Worm (Caenorhabditis elegans) whole organism, L3 larva: Measurements from ENCODE around the gene prmt-1.
"Not testable (repeated sequence)": the region's sequence is repeated elsewhere in the genome, so short reads cannot be mapped to it uniquely, and the experiment has no call there.

Source experiments
- R02D3.7 ChIP-seq: fragments of 150-350 bp; optimal IDR thresholded peaks from 2 replicates; lab custom pipeline; 2014; ENCODE audit warnings: missing biosample characterization, missing genetic modification characterization
- ZK546.5 ChIP-seq: sonication (generic microtip); optimal IDR thresholded peaks from 2 replicates; lab custom pipeline; 2017; ENCODE audit warnings: missing biosample characterization, missing genetic modification characterization
- aly-2 ChIP-seq: fragments of 150-350 bp; optimal IDR thresholded peaks from 2 replicates; lab custom pipeline; 2014; ENCODE audit warnings: missing biosample characterization, missing genetic modification characterization
- ama-1 ChIP-seq: fragments of 150-350 bp; optimal IDR thresholded peaks from 2 replicates; lab custom pipeline; 2018
- ceh-28 ChIP-seq: fragments of 150-350 bp; optimal IDR thresholded peaks from 2 replicates; lab custom pipeline; 2014; ENCODE audit warnings: missing biosample characterization, missing genetic modification reagents, missing genetic modification characterization
- ceh-82 ChIP-seq: fragments of 150-350 bp; optimal IDR thresholded peaks from 2 replicates; lab custom pipeline; 2014; ENCODE audit warnings: missing biosample characterization, missing genetic modification characterization
- ceh-9 ChIP-seq: sonication (generic microtip); optimal IDR thresholded peaks from 2 replicates; lab custom pipeline; 2018; ENCODE audit warnings: missing biosample characterization, missing genetic modification characterization
- daf-12 ChIP-seq: fragments of 150-350 bp; optimal IDR thresholded peaks from 2 replicates; lab custom pipeline; 2014; ENCODE audit warnings: missing biosample characterization, missing genetic modification reagents, missing genetic modification characterization
- egl-5 ChIP-seq: fragments of 150-350 bp; optimal IDR thresholded peaks from 2 replicates; lab custom pipeline; 2017; ENCODE audit warnings: missing biosample characterization, missing genetic modification reagents, missing genetic modification characterization, inconsistent platforms
- elt-1 ChIP-seq: fragments of 150-350 bp; optimal IDR thresholded peaks from 2 replicates; lab custom pipeline; 2014; ENCODE audit warnings: missing biosample characterization, missing genetic modification characterization
- elt-3 ChIP-seq, 3 experiments: fragments of 150-350 bp in 1 of 3; sonication (generic microtip) in 2 of 3; optimal IDR thresholded peaks; 2 replicates in 2 of 3; 4 replicates in 1 of 3; lab custom pipeline; 2014 to 2017; ENCODE audit warnings: missing biosample characterization in 3 of 3, missing genetic modification characterization in 3 of 3
- fkh-10 ChIP-seq: sonication (generic microtip); optimal IDR thresholded peaks from 2 replicates; lab custom pipeline; 2017; ENCODE audit warnings: missing biosample characterization, missing genetic modification reagents, missing genetic modification characterization
- fkh-2 ChIP-seq: fragments of 150-350 bp; optimal IDR thresholded peaks from 2 replicates; lab custom pipeline; 2014; ENCODE audit warnings: missing biosample characterization, missing genetic modification reagents, missing genetic modification characterization
- hmg-11 ChIP-seq: sonication (generic microtip); optimal IDR thresholded peaks from 2 replicates; lab custom pipeline; 2016; ENCODE audit warnings: missing genetic modification characterization, missing compliant biosample characterization
- jun-1 ChIP-seq: fragments of 150-350 bp; optimal IDR thresholded peaks from 2 replicates; lab custom pipeline; 2014; ENCODE audit warnings: missing biosample characterization, missing genetic modification reagents, missing genetic modification characterization
- lin-15B ChIP-seq: fragments of 150-350 bp; optimal IDR thresholded peaks from 2 replicates; lab custom pipeline; 2014; ENCODE audit warnings: missing biosample characterization, missing genetic modification characterization
- lin-39 ChIP-seq: fragments of 150-350 bp; optimal IDR thresholded peaks from 2 replicates; lab custom pipeline; 2018; ENCODE audit warnings: missing biosample characterization, missing genetic modification reagents, missing genetic modification characterization
- lsy-12 ChIP-seq: sonication (generic microtip); optimal IDR thresholded peaks from 2 replicates; lab custom pipeline; 2016; ENCODE audit warnings: mild to moderate bottlenecking, missing genetic modification characterization, missing compliant biosample characterization
- mdl-1 ChIP-seq: fragments of 150-350 bp; optimal IDR thresholded peaks from 2 replicates; lab custom pipeline; 2014; ENCODE audit warnings: missing biosample characterization, missing genetic modification characterization
- nfya-1 ChIP-seq: sonication (generic microtip); optimal IDR thresholded peaks from 2 replicates; lab custom pipeline; 2017; ENCODE audit warnings: missing genetic modification characterization, mild to moderate bottlenecking, missing compliant biosample characterization, antibody characterized with exemption, moderate library complexity; ENCODE audit not compliant: insufficient read depth
- nhr-12 ChIP-seq: fragments of 150-350 bp; optimal IDR thresholded peaks from 2 replicates; lab custom pipeline; 2014; ENCODE audit warnings: missing biosample characterization, missing genetic modification characterization
- nhr-23 ChIP-seq: fragments of 150-350 bp; optimal IDR thresholded peaks from 2 replicates; lab custom pipeline; 2014; ENCODE audit warnings: missing biosample characterization, missing genetic modification reagents, missing genetic modification characterization
- nhr-237 ChIP-seq: fragments of 150-350 bp; optimal IDR thresholded peaks from 2 replicates; lab custom pipeline; 2014; ENCODE audit warnings: missing biosample characterization, missing genetic modification characterization
- nhr-25 ChIP-seq: sonication (generic microtip); optimal IDR thresholded peaks from 2 replicates; lab custom pipeline; 2017; ENCODE audit warnings: missing biosample characterization, missing genetic modification characterization
- nhr-28 ChIP-seq: fragments of 150-350 bp; optimal IDR thresholded peaks from 2 replicates; lab custom pipeline; 2014; ENCODE audit warnings: missing biosample characterization, missing genetic modification characterization
- nhr-43 ChIP-seq: sonication (generic microtip); optimal IDR thresholded peaks from 2 replicates; lab custom pipeline; 2016; ENCODE audit warnings: mild to moderate bottlenecking, missing genetic modification characterization, missing compliant biosample characterization; ENCODE audit not compliant: poor library complexity, severe bottlenecking
- nhr-67 ChIP-seq: fragments of 150-350 bp; optimal IDR thresholded peaks from 2 replicates; lab custom pipeline; 2014; ENCODE audit warnings: missing biosample characterization, missing genetic modification characterization
- nhr-76 ChIP-seq: fragments of 150-350 bp; sonication (generic microtip); optimal IDR thresholded peaks from 5 replicates; lab custom pipeline; 2014; ENCODE audit warnings: missing biosample characterization, missing genetic modification characterization
- nhr-77 ChIP-seq: fragments of 150-350 bp; optimal IDR thresholded peaks from 2 replicates; lab custom pipeline; 2014; ENCODE audit warnings: missing biosample characterization, missing genetic modification characterization
- pqm-1 ChIP-seq: fragments of 150-350 bp; optimal IDR thresholded peaks from 2 replicates; lab custom pipeline; 2017; ENCODE audit warnings: missing biosample characterization, missing genetic modification characterization, inconsistent platforms
- sea-2 ChIP-seq: fragments of 150-350 bp; sonication (generic microtip); optimal IDR thresholded peaks from 4 replicates; lab custom pipeline; 2014; ENCODE audit warnings: missing biosample characterization, missing genetic modification reagents, missing genetic modification characterization
- skn-1 ChIP-seq: fragments of 150-350 bp; optimal IDR thresholded peaks from 2 replicates; lab custom pipeline; 2014; ENCODE audit warnings: missing biosample characterization, missing genetic modification characterization
- snpc-4 ChIP-seq: fragments of 150-350 bp; optimal IDR thresholded peaks from 2 replicates; lab custom pipeline; 2014; ENCODE audit warnings: missing biosample characterization, missing genetic modification characterization
- tbx-2 ChIP-seq: sonication (generic microtip); optimal IDR thresholded peaks from 2 replicates; lab custom pipeline; 2016; ENCODE audit warnings: mild to moderate bottlenecking, missing genetic modification characterization, missing compliant biosample characterization
- unc-39 ChIP-seq: sonication (generic microtip); optimal IDR thresholded peaks from 4 replicates; lab custom pipeline; 2017; ENCODE audit warnings: missing biosample characterization, missing genetic modification characterization
- zag-1 ChIP-seq: fragments of 150-350 bp; optimal IDR thresholded peaks from 2 replicates; lab custom pipeline; 2014; ENCODE audit warnings: missing biosample characterization, missing genetic modification characterization
- ztf-11 ChIP-seq: fragments of 150-350 bp; optimal IDR thresholded peaks from 2 replicates; lab custom pipeline; 2014; ENCODE audit warnings: missing biosample characterization, missing genetic modification characterization
- ztf-4 ChIP-seq: fragments of 150-350 bp; optimal IDR thresholded peaks from 2 replicates; lab custom pipeline; 2014; ENCODE audit warnings: missing biosample characterization, missing genetic modification characterization

Gene prmt-1

DNA sequence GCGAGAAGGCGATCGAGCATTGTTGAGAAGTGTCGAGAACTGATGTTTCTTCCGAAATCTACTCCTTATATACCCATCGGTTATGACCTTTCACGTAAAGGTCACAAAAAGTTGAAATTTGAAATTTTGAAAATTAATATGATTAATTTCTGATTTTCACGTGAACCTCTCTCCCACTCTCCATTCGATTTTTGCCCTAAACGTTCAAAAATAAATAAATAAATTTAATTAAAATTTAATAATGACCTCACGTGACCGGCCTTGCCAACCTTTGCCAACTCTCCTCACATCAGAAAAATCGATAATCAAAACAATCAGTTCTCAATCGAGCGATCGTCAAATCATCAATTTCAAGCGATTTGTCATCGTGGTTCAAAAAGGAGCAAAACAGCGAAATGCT lies 47.9 kb upstream of the prmt-1 start, which contains the start of gene Y113G7C.1:
Gene Y113G7C.1 (plus strand): TSS at position 301 of the 400 bp plus-strand sequence.
- TF ChIP-seq ceh-82 (tag; lab: Kevin White, UChicago): no peak
- no peak for TF ChIP-seq nhr-237 (tag; lab: Kevin White, UChicago)
- TF ChIP-seq daf-12 (tag; lab: Kevin White, UChicago): no peak
- no peak for TF ChIP-seq nfya-1 (tag; lab: Kevin White, UChicago)
- TF ChIP-seq nhr-67 (tag; lab: Kevin White, UChicago): no peak
- TF ChIP-seq skn-1 (tag; lab: Kevin White, UChicago): no peak
- no peak for TF ChIP-seq mdl-1
- TF ChIP-seq ZK546.5: no peak
- no peak for TF ChIP-seq nhr-43 (tag; lab: Kevin White, UChicago)
- no peak for TF ChIP-seq fkh-2 (tag; lab: Kevin White, UChicago)
- TF ChIP-seq tbx-2: no peak
- TF ChIP-seq lin-39 (tag; lab: Kevin White, UChicago): no peak
- TF ChIP-seq zag-1 (tag; lab: Kevin White, UChicago): no peak
- TF ChIP-seq elt-3 (tag; optimal IDR thresholded peaks at IDR 0.05; lab: Kevin White, UChicago): no peak
- no peak for TF ChIP-seq nhr-25 (tag; lab: Kevin White, UChicago)
- no peak for TF ChIP-seq hmg-11 (tag; lab: Kevin White, UChicago)
- TF ChIP-seq aly-2 (tag; lab: Kevin White, UChicago): no peak
- no peak for TF ChIP-seq nhr-28 (tag; lab: Kevin White, UChicago)
- TF ChIP-seq pqm-1: no peak

- TF ChIP-seq nhr-25 (tag; lab: Kevin White, UChicago) (no peak), jun-1 (tag; lab: Kevin White, UChicago) (no peak)
Measured at ce11 chrV:20311519-20311918, 42.0 kb upstream of the prmt-1 start, which contains the start of gene clec-262. TSS of gene clec-262 (plus strand) at chrV:20311819.

- TF ChIP-seq nhr-23: no peak
- TF ChIP-seq unc-39 (tag; lab: Kevin White, UChicago): no peak
- TF ChIP-seq lin-15B: no peak
- TF ChIP-seq ztf-4: no peak
- TF ChIP-seq elt-1 (tag; lab: Kevin White, UChicago): no peak
- no peak for TF ChIP-seq sea-2 (GFP tag; lab: Kevin White, UChicago)
- no peak for TF ChIP-seq zag-1 (tag; lab: Kevin White, UChicago)
- TF ChIP-seq snpc-4 (tag; lab: Kevin White, UChicago): no peak
- no peak for TF ChIP-seq nhr-25 (tag; lab: Kevin White, UChicago)
- TF ChIP-seq nhr-77 (tag; lab: Kevin White, UChicago): no peak
- TF ChIP-seq lsy-12: no peak
- TF ChIP-seq ztf-11 (tag; lab: Kevin White, UChicago): no peak
- TF ChIP-seq, all 47 proteins: peak for 0
Measured at ce11 chrV:20310575-20310974, 41.1 kb upstream of the prmt-1 start, which contains the start of gene ZC15.10. TSS of gene ZC15.10 (plus strand) at chrV:20310736.

DNA sequence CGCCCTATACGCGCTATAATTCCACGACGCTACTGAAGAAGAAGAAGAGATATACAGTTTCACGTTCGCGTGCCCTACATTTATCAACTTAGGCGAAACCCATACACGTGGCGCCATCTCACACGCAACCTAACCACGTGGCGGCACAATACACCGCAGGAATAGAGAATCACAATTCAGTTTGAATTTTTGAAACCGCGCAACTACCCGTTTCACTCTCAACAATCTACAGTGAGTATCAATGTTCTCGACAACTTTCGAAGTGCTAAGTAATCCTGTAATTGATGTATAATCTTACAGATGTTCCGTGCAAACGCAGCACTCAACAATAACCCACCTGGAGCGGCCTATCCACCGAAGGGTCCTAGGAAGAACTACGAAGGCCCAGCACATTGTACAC lies 36.3 kb upstream of the prmt-1 start, which contains the start of gene ZC15.1:
Gene ZC15.1 (plus strand): TSS at position 301 of the 400 bp plus-strand sequence.
- no peak for TF ChIP-seq nhr-25 (tag; lab: Kevin White, UChicago)
- TF ChIP-seq unc-39 (tag; lab: Kevin White, UChicago): no peak
- TF ChIP-seq egl-5 (tag; lab: Kevin White, UChicago): no peak
- no peak for TF ChIP-seq daf-12 (tag; lab: Kevin White, UChicago)
- no peak for TF ChIP-seq nhr-12

DNA sequence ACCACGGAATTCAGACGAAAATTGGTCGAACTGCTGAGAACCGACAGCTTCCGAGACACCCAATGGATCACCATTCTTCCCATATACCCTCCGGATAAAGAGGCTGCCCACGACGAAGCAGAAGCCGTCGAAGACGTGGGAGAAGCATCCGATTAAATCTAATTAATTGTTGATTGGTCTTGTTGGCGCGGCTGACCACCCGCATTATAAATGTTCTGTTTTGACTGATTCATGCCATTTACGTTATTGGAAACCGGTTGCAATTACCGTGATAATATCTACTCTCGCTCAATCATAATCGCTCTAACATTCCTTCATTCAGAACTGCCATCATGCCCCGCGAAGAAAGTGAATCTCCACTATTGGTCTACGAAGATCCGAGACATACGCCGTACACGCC lies 33.8 kb upstream of the prmt-1 start, which contains the start of gene ZC15.3:
Gene ZC15.3 (plus strand): TSS at position 301 of the 400 bp plus-strand sequence.
- TF ChIP-seq ZK546.5, ceh-9, R02D3.7: not testable (repeated sequence)

DNA sequence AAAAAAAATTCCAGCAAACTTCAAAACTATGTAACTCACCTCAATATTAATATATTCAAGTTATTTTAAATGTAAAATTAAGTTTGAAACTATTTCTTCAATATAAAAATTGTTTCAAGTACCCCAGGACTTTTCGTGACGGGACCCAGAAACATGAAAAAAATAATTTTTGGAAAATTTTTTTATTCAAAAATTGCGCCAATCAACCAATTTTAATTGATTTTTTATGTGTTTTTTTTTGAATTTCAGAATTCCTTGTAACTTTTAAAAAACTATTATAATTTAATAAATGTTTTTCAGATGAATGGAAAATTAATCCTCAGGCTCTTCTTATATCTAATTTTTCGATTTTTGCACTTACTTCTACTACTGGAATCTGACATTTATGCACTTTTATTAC lies 28.1 kb upstream of the prmt-1 start, which contains the start of gene ZC15.5:
Gene ZC15.5 (plus strand): TSS at position 301 of the 400 bp plus-strand sequence.
- TF ChIP-seq fkh-2 (tag; lab: Kevin White, UChicago) (no peak), nhr-67 (tag; lab: Kevin White, UChicago) (no peak), nhr-237 (tag; lab: Kevin White, UChicago) (no peak), egl-5 (tag; lab: Kevin White, UChicago) (no peak), mdl-1 (no peak), ceh-9 (no peak), ama-1 (lab: Kevin White, UChicago) (no peak), ceh-28 (tag; lab: Kevin White, UChicago) (no peak), unc-39 (tag; lab: Kevin White, UChicago) (no peak), ZK546.5 (no peak), snpc-4 (tag; lab: Kevin White, UChicago) (no peak), fkh-10 (GFP tag; lab: Kevin White, UChicago) (no peak), tbx-2 (no peak), pqm-1 (no peak), nhr-43 (tag; lab: Kevin White, UChicago) (no peak), nhr-76 (tag; lab: Kevin White, UChicago) (no peak), ceh-82 (tag; lab: Kevin White, UChicago) (no peak), hmg-11 (tag; lab: Kevin White, UChicago) (no peak)
